Fruit fly (Drosophila melanogaster): ENCODE results near the gene CG9121.

CG9121 gene

DNA sequence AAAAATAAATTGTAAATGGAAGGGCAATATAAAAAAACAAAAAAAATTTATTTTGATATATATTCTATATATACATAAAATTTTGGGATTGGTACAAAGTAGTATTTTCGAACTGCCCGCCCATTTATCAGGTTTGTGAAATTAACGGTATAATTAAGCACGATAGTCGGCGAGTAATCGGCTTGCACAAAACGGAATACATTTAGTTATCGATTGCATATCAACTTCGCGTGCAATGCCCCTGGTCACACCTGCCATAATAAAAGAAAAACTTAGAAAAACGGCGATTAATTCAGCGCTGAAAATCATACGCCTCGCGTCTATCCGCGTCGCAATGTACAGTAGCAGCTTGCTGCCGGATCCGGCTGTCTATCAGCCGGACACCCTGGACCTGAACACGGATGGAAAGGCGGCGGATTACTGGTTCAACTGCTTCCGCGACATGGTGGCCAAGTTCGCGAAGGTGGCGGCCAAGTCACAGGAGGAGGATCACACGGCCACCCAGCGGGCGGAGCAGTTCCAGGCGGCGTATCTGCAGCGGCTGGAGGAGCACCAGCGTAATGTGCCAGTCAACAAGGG, 43.0 kb upstream of the CG9121 start, which contains the start of gene CG5828 (continued):
- no peak for TF ChIP-seq B-H2 (GFP tag; optimal IDR thresholded peaks at IDR 0.05)
- TF ChIP-seq CG7839 (tag; optimal IDR thresholded peaks at IDR 0.05): no peak
- no peak for TF ChIP-seq CG11456 (GFP tag; IDR thresholded peaks at IDR 0.05)
- no peak for TF ChIP-seq CG3995 (GFP tag; optimal IDR thresholded peaks at IDR 0.05)
- TF ChIP-seq dpn (GFP tag; optimal IDR thresholded peaks at IDR 0.05): no peak
- no peak for TF ChIP-seq CG18476 (GFP tag; optimal IDR thresholded peaks at IDR 0.05)
- no peak for TF ChIP-seq exex (tag; optimal IDR thresholded peaks at IDR 0.05)
- no peak for TF ChIP-seq bowl (GFP tag; IDR thresholded peaks at IDR 0.05)
- TF ChIP-seq Fer1 (GFP tag; optimal IDR thresholded peaks at IDR 0.05): no peak
- no peak for TF ChIP-seq gsb-n (tag; optimal IDR thresholded peaks at IDR 0.05)
- no peak for TF ChIP-seq CG5245 (GFP tag; optimal IDR thresholded peaks at IDR 0.05)
- peak; percentile 77 for TF ChIP-seq Opbp (GFP tag; IDR thresholded peaks at IDR 0.05; ENCODE audit: partially characterized antibody)
- TF ChIP-seq Xbp1 (GFP tag; optimal IDR thresholded peaks at IDR 0.05): no peak
- no peak for TF ChIP-seq ap (GFP tag; IDR thresholded peaks at IDR 0.05)
- TF ChIP-seq fd96Cb (tag; optimal IDR thresholded peaks at IDR 0.05): no peak
- TF ChIP-seq pros (GFP tag; optimal IDR thresholded peaks at IDR 0.05): no peak
- TF ChIP-seq Ada2b (GFP tag; IDR thresholded peaks at IDR 0.05): no peak
- no peak for TF ChIP-seq sr (GFP tag; IDR thresholded peaks at IDR 0.05)
- no peak for TF ChIP-seq Abd-B (GFP tag; optimal IDR thresholded peaks at IDR 0.05)
- peak; percentile 22 for TF ChIP-seq CG11504 (tag; optimal IDR thresholded peaks at IDR 0.05)
- TF ChIP-seq emc (GFP tag; optimal IDR thresholded peaks at IDR 0.05): no peak
- peak; percentile 64 for TF ChIP-seq bbx (GFP tag; IDR thresholded peaks at IDR 0.05; ENCODE audit: partially characterized antibody)
- peak; percentile 3 for TF ChIP-seq CG15514 (GFP tag; optimal IDR thresholded peaks at IDR 0.05)
- no peak for TF ChIP-seq ash1 (GFP tag; optimal IDR thresholded peaks at IDR 0.05)
- peak; percentile 49 for TF ChIP-seq CoRest (tag; optimal IDR thresholded peaks at IDR 0.05)
- peak; percentile 37; the same call in 1 of the 2 replicates for TF ChIP-seq hbn (GFP tag; IDR thresholded peaks at IDR 0.05; ENCODE audit: partially characterized antibody)
- TF ChIP-seq PHDP (tag; optimal IDR thresholded peaks at IDR 0.05): no peak
- TF ChIP-seq Dbx (GFP tag; IDR thresholded peaks at IDR 0.05): no peak
- TF ChIP-seq nmo (GFP tag; optimal IDR thresholded peaks at IDR 0.05): peak; percentile 39
- TF ChIP-seq Dip3 (GFP tag; optimal IDR thresholded peaks at IDR 0.05): no peak
- peak; percentile 49; the same call in 1 of the 2 replicates for TF ChIP-seq CG42726 (GFP tag; IDR thresholded peaks at IDR 0.05; ENCODE audit: partially characterized antibody)
- TF ChIP-seq ERR (GFP tag; optimal IDR thresholded peaks at IDR 0.05): no peak
- TF ChIP-seq CG6689 (GFP tag; IDR thresholded peaks at IDR 0.05): no peak
- TF ChIP-seq CG17802 (tag; optimal IDR thresholded peaks at IDR 0.05): no peak
- TF ChIP-seq crp (GFP tag; optimal IDR thresholded peaks at IDR 0.05): no peak
- TF ChIP-seq unc-4 (GFP tag; IDR thresholded peaks at IDR 0.05; ENCODE audit: partially characterized antibody): peak; percentile 70; the same call in 1 of the 2 replicates
- no peak for TF ChIP-seq lmd (GFP tag; IDR thresholded peaks at IDR 0.05)
- TF ChIP-seq mld (GFP tag; IDR thresholded peaks at IDR 0.05; ENCODE audit: partially characterized antibody): peak; percentile 51; the same call in 1 of the 3 replicates
- TF ChIP-seq CG18011 (GFP tag; optimal IDR thresholded peaks at IDR 0.05): no peak
- peak; percentile 52 for TF ChIP-seq Dp (GFP tag; optimal IDR thresholded peaks at IDR 0.05)
- TF ChIP-seq wor (GFP tag; IDR thresholded peaks at IDR 0.05): no peak
- TF ChIP-seq Sox100B (GFP tag; optimal IDR thresholded peaks at IDR 0.05): no peak
- no peak for TF ChIP-seq seq (GFP tag; IDR thresholded peaks at IDR 0.05)
- TF ChIP-seq NC2α (GFP tag; optimal IDR thresholded peaks at IDR 0.05): no peak
- TF ChIP-seq kah (GFP tag; optimal IDR thresholded peaks at IDR 0.05): no peak
- no peak for TF ChIP-seq wek (GFP tag; optimal IDR thresholded peaks at IDR 0.05)
- no peak for TF ChIP-seq Nf-YC (tag; optimal IDR thresholded peaks at IDR 0.05)
- TF ChIP-seq sima (GFP tag; optimal IDR thresholded peaks at IDR 0.05): no peak
- no peak for TF ChIP-seq CG5180 (GFP tag; optimal IDR thresholded peaks at IDR 0.05)

Measured in whole organism, embryonic.